Worm (Caenorhabditis elegans) whole organism, L4/young adult: ENCODE measurements around the gene srm-5.

Experiments used
- W03F9.2 ChIP-seq: fragments of 150-350 bp; optimal IDR thresholded peaks from 2 replicates; lab custom pipeline; 2014; ENCODE audit warnings: missing biosample characterization, missing genetic modification characterization
- dao-5 ChIP-seq: sonication (generic microtip); optimal IDR thresholded peaks from 2 replicates; lab custom pipeline; 2016; ENCODE audit warnings: missing genotype, missing genetic modification characterization, moderate library complexity, missing compliant biosample characterization
- him-1 ChIP-seq: sonication (generic microtip); optimal IDR thresholded peaks from 2 replicates; lab custom pipeline; 2016; ENCODE audit warnings: missing genotype, missing genetic modification reagents, missing genetic modification characterization, missing compliant biosample characterization

Gene srm-5

ce11 chrV:14333116-14333515 is 1.9 kb upstream of the srm-5 start, which contains the start of gene srm-4:
srm-4 (plus strand) TSS chrV:14333416.
- TF ChIP-seq W03F9.2 (tag; lab: Kevin White, UChicago), result no peak
- no peak for TF ChIP-seq dao-5 (tag; lab: Kevin White, UChicago)
- no peak for TF ChIP-seq him-1 (tag; lab: Kevin White, UChicago)

- TF ChIP-seq W03F9.2 (tag; lab: Kevin White, UChicago), result no peak
- TF ChIP-seq him-1 (tag; lab: Kevin White, UChicago), result no peak
- no peak for TF ChIP-seq dao-5 (tag; lab: Kevin White, UChicago)
Observed at ce11 chrV:14336655-14337054, 1.7 kb downstream of the srm-5 start, which contains the start of gene srm-6. srm-6 (plus strand) TSS chrV:14336955.

DNA sequence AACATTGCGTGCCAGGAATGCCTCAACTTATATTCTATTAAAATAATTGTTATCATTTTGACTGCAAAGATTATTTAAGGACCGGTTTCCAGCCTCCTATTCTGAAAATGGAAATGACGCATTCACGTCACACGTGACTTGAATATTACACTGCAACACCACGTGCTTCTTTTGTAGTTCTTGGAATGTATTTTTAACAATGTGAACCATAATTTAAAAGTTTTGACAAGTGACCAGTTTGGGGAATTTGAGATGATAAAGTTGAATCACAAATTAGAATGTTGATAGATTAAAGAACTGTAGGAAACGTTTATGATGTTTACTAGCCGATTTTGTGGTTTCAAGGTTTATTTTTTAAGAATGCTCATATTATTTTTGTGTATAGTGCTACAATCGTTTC is 6.7 kb downstream of the srm-5 start, which contains the start of gene F47B8.10:
Gene F47B8.10, plus strand, starts transcription at position 301 of the 400 bp plus-strand sequence.
- TF ChIP-seq W03F9.2 (tag; lab: Kevin White, UChicago), result no peak
- TF ChIP-seq him-1 (tag; lab: Kevin White, UChicago), result no peak
- TF ChIP-seq dao-5 (tag; lab: Kevin White, UChicago), result no peak

DNA sequence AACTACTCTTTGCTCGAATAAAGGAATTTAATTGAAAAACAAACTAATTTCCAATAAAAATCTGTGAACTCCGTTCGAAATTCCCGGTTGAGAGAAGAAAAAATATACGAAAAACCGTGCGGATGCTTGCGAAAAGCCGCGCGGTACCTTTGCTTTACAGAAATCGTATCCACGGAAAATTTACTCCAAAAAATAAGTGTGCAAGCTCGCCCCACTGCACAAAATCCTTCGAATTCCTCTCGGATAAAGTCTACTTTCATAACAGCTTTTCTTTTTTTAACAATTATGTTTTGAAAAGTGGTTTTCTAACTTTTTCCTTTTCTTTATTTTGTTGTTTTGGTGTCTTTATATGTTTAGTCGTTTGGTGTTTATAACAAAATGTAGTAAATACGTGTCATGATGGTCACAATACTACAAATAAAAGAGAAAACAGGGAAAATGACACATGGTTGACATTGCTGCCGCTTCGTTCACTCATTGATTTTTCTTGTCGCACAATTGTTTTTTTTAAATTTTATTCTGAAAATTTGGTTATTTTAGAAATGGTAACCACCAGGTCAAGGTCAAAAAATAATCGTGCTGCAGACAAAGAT is 12.3 kb downstream of the srm-5 start, which contains the start of gene cept-2:
Gene cept-2, plus strand, starts transcription at position 533 of the 593 bp plus-strand sequence.
- TF ChIP-seq dao-5 (tag; lab: Kevin White, UChicago) (no peak), W03F9.2 (tag; lab: Kevin White, UChicago) (peak; percentile 97), him-1 (tag; lab: Kevin White, UChicago) (peak; percentile 59)

ce11 chrV:14350498-14350897 is 15.5 kb downstream of the srm-5 start:
- TF ChIP-seq W03F9.2 (tag; lab: Kevin White, UChicago) (no peak), dao-5 (tag; lab: Kevin White, UChicago) (no peak), him-1 (tag; lab: Kevin White, UChicago) (no peak)

- TF ChIP-seq him-1 (tag; lab: Kevin White, UChicago) (peak; percentile 50), dao-5 (tag; lab: Kevin White, UChicago) (no peak), W03F9.2 (tag; lab: Kevin White, UChicago) (peak; percentile 67)
Observed at ce11 chrV:14350949-14351348, 15.9 kb downstream of the srm-5 start.

DNA sequence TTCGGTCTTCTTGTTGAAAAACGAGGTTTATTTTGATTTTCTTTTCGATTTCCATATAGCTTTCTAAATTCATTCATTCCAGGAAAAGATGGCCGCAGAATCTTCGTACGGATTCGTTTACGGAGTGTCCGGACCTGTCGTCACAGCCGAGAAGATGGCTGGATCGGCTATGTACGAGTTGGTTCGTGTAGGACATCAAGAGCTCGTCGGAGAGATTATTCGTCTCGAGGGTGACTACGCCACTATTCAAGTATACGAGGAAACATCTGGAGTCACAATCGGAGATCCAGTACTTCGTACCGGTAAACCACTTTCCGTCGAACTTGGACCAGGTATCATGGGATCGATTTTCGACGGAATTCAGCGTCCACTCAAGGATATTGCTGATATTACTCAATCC is 16.6 kb downstream of the srm-5 start, which contains the start of gene vha-13:
Gene vha-13, plus strand, starts transcription at position 81 of the 400 bp plus-strand sequence.
- no peak for TF ChIP-seq him-1 (tag; lab: Kevin White, UChicago)
- TF ChIP-seq W03F9.2 (tag; lab: Kevin White, UChicago), result no peak
- TF ChIP-seq dao-5 (tag; lab: Kevin White, UChicago), result no peak

ce11 chrV:14352032-14352431 is 17.0 kb downstream of the srm-5 start:
- TF ChIP-seq W03F9.2 (tag; lab: Kevin White, UChicago), result no peak
- TF ChIP-seq him-1 (tag; lab: Kevin White, UChicago), result no peak
- TF ChIP-seq dao-5 (tag; lab: Kevin White, UChicago), result no peak

DNA sequence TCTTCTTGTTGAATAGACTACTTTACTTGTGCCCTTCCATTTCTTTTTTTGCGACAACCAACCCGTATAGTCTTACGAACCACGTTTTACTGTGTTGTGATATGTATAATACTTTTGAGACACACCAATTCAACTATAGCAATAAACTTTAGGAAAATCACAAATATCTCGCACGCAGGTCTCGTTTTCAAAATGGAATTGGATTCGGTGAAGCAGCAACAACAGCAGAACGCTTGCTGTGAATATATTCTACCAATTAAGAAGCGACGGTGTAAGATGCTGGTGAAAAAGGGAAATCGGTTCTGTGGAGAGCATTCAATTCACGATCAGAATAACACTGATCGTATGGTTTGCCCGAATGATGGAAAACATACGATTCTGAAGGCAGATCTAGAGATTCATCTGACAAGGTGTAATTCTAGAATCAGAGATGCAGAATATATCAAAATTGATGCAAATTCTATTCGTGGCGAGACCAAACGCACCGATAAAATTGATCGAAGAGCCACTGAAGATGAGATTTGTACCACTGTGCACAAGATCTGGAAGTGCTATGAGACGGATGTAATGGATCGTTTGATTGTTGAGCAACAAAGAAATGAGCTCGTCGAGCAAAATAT is 19.4 kb downstream of the srm-5 start, which contains the start of gene Y49A3A.3:
Gene Y49A3A.3, plus strand, starts transcription at position 153 of the 620 bp plus-strand sequence.
- no peak for TF ChIP-seq him-1 (tag; lab: Kevin White, UChicago)
- TF ChIP-seq dao-5 (tag; lab: Kevin White, UChicago), result peak; percentile 71

- TF ChIP-seq W03F9.2 (tag; lab: Kevin White, UChicago) (peak; percentile 89), him-1 (tag; lab: Kevin White, UChicago) (peak; percentile 53), dao-5 (tag; lab: Kevin White, UChicago) (no peak)
Observed at ce11 chrV:14355738-14356368, 20.9 kb downstream of the srm-5 start, which contains the start of gene cyn-1. cyn-1 (plus strand) TSS chrV:14356076.

DNA sequence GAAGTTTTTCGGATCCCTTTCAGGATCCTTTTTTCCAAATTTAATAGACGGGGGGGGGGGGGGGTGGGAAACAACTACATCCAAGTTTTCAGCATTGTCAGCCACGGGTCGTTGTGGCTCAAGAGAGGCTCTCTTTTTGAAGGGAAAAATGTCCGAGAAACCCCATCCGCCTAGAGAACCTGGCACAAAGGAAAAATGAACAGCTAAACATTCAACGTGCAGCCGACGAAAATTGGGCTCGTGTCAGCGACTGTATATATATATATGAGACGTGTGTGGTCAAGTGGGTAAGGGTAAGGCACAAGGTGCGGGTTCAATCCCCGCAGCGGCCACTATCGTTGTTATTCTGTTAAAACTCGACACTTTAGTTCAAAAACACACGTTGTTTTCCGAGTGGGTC is 23.6 kb downstream of the srm-5 start, which contains the start of gene Y49A3A.4:
Gene Y49A3A.4, minus strand, starts transcription at position 314 of the 400 bp plus-strand sequence.
- TF ChIP-seq him-1 (tag; lab: Kevin White, UChicago) (no peak), dao-5 (tag; lab: Kevin White, UChicago) (no peak), W03F9.2 (tag; lab: Kevin White, UChicago) (no peak)

DNA sequence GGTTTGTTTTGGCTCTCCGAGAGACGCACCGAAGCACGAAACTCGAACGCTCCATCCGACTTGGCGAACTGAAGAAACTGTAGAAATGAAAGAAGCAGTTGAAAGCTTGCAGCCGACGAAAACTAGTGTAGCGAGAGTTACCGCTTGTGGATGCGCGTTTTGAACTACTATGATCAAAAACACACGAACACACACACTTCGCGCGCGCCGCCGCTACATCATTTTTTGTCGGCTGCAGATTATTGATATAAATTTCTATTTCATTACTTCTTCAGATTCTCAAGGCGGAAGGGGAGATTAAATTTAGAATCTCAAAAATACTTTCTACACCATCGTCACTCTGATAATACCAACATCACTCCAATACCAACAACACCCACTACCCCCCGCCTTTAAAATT is 27.0 kb downstream of the srm-5 start:
- TF ChIP-seq him-1 (tag; lab: Kevin White, UChicago), result no peak
- TF ChIP-seq dao-5 (tag; lab: Kevin White, UChicago), result no peak
- no peak for TF ChIP-seq W03F9.2 (tag; lab: Kevin White, UChicago)
